Fruit fly (Drosophila melanogaster) whole organism, embryonic: Measurements from ENCODE around the gene CG4820.

Source experiments
- CG12104 ChIP-seq: fragments of 200-800 bp; sonication (Bioruptor generic); optimal IDR thresholded peaks from 3 replicates; lab custom pipeline; 2016; ENCODE audit warnings: missing biosample characterization, missing genetic modification characterization
- CG14441 ChIP-seq: fragments of 200-800 bp; sonication (Bioruptor generic); IDR thresholded peaks from 2 replicates; pipeline ENCODE4 v1.3.6; 2022; ENCODE audit warnings: missing biosample characterization, missing genetic modification characterization
- CG1603 ChIP-seq: fragments of 200-800 bp; sonication (Bioruptor generic); optimal IDR thresholded peaks from 2 replicates; lab custom pipeline; 2019; ENCODE audit warnings: missing biosample characterization, mild to moderate bottlenecking, missing genetic modification characterization, moderate library complexity
- CG17385 ChIP-seq: fragments of 200-800 bp; sonication (Bioruptor generic); optimal IDR thresholded peaks from 3 replicates; lab custom pipeline; 2018; ENCODE audit warnings: missing biosample characterization, mild to moderate bottlenecking, missing genetic modification characterization
- CG1792 ChIP-seq: fragments of 200-800 bp; sonication (Bioruptor generic); optimal IDR thresholded peaks from 2 replicates; lab custom pipeline; 2016; ENCODE audit warnings: missing biosample characterization, missing genetic modification characterization
- CG18599 ChIP-seq: fragments of 200-800 bp; sonication (Bioruptor generic); optimal IDR thresholded peaks from 3 replicates; lab custom pipeline; 2017; ENCODE audit warnings: missing biosample characterization, missing genetic modification characterization, mild to moderate bottlenecking, moderate library complexity, missing genetic modification reagents
- CG2202 ChIP-seq: fragments of 200-800 bp; sonication (Bioruptor generic); optimal IDR thresholded peaks from 2 replicates; lab custom pipeline; 2018; ENCODE audit warnings: missing biosample characterization, mild to moderate bottlenecking, missing genetic modification characterization
- CG2889 ChIP-seq: fragments of 200-800 bp; sonication (Bioruptor generic); IDR thresholded peaks from 3 replicates; pipeline ENCODE4 v1.3.6; 2022; ENCODE audit warnings: missing biosample characterization, missing genetic modification characterization
- CG31441 ChIP-seq: fragments of 200-800 bp; sonication (Bioruptor generic); IDR thresholded peaks from 2 replicates; pipeline ENCODE4 v1.3.6; 2022; ENCODE audit warnings: missing biosample characterization, missing genetic modification characterization
- CG32532 ChIP-seq: fragments of 200-800 bp; sonication (Bioruptor generic); IDR thresholded peaks from 2 replicates; pipeline ENCODE4 v1.3.6; 2022; ENCODE audit warnings: missing biosample characterization, missing genetic modification characterization
- CG32767 ChIP-seq: fragments of 200-800 bp; sonication (Bioruptor generic); IDR thresholded peaks from 2 replicates; pipeline ENCODE4 v1.3.6; 2022; ENCODE audit warnings: missing biosample characterization, missing genetic modification characterization
- CG43689 ChIP-seq: fragments of 200-800 bp; sonication (Bioruptor generic); IDR thresholded peaks from 2 replicates; pipeline ENCODE4 v1.3.6; 2022; ENCODE audit warnings: missing biosample characterization, missing genetic modification characterization
- CG7786 ChIP-seq: fragments of 200-800 bp; sonication (Bioruptor generic); optimal IDR thresholded peaks from 2 replicates; lab custom pipeline; 2016; ENCODE audit warnings: missing biosample characterization, missing genetic modification characterization
- CG9727 ChIP-seq: fragments of 200-800 bp; sonication (Bioruptor generic); optimal IDR thresholded peaks from 3 replicates; lab custom pipeline; 2017; ENCODE audit warnings: missing biosample characterization, mild to moderate bottlenecking, missing genetic modification characterization
- CG9932 ChIP-seq: fragments of 200-800 bp; sonication (Bioruptor generic); IDR thresholded peaks from 2 replicates; pipeline ENCODE4 v1.3.6; 2022; ENCODE audit warnings: missing biosample characterization, missing genetic modification characterization
- Chrac-16 ChIP-seq: fragments of 200-800 bp; sonication (Bioruptor generic); optimal IDR thresholded peaks from 3 replicates; lab custom pipeline; 2016; ENCODE audit warnings: missing biosample characterization, missing genetic modification characterization
- CoRest ChIP-seq: fragments of 200-800 bp; sonication (Bioruptor generic); optimal IDR thresholded peaks from 3 replicates; lab custom pipeline; 2018; ENCODE audit warnings: missing biosample characterization, mild to moderate bottlenecking, missing genetic modification characterization, moderate library complexity
- CrebB ChIP-seq: fragments of 200-800 bp; sonication (Bioruptor generic); optimal IDR thresholded peaks from 3 replicates; lab custom pipeline; 2018; ENCODE audit warnings: missing biosample characterization, mild to moderate bottlenecking, missing genetic modification characterization
- D19A ChIP-seq: fragments of 200-800 bp; optimal IDR thresholded peaks from 3 replicates; lab custom pipeline; 2019; ENCODE audit warnings: missing biosample characterization, mild to moderate bottlenecking, missing genetic modification characterization, moderate library complexity
- Dbx ChIP-seq: fragments of 200-800 bp; sonication (Bioruptor generic); IDR thresholded peaks from 3 replicates; pipeline ENCODE4 v1.3.6; 2022; ENCODE audit warnings: missing biosample characterization, missing genetic modification characterization
- Dp ChIP-seq: fragments of 200-800 bp; sonication (Bioruptor generic); optimal IDR thresholded peaks from 2 replicates; lab custom pipeline; 2018; ENCODE audit warnings: missing biosample characterization, mild to moderate bottlenecking, missing genetic modification characterization, moderate library complexity
- Eip74EF ChIP-seq, 2 experiments: fragments of 200-800 bp in 1 of 2; fragments of >200 bp in 1 of 2; sonication (Bioruptor generic) in 1 of 2; optimal IDR thresholded peaks; 2 replicates each; lab custom pipeline; 2017 to 2019; ENCODE audit warnings: missing biosample characterization in 2 of 2, missing genetic modification characterization in 2 of 2, mild to moderate bottlenecking in 1 of 2, moderate library complexity in 1 of 2
- Hr3 ChIP-seq: fragments of 200-800 bp; sonication (Bioruptor generic); optimal IDR thresholded peaks from 3 replicates; lab custom pipeline; 2016; ENCODE audit warnings: missing biosample characterization, missing genetic modification characterization
- Hr51 ChIP-seq, 2 experiments: fragments of 200-800 bp; sonication (Bioruptor generic); optimal IDR thresholded peaks; 2 replicates in 1 of 2; 3 replicates in 1 of 2; lab custom pipeline; 2016 to 2018; ENCODE audit warnings: missing biosample characterization in 2 of 2, missing genetic modification characterization in 2 of 2, mild to moderate bottlenecking in 1 of 2, moderate library complexity in 1 of 2
- Med ChIP-seq: fragments of 200-800 bp; sonication (Bioruptor generic); peaks from one replicate; lab custom pipeline; 2016; ENCODE audit warnings: missing biosample characterization, missing genetic modification characterization, mild to moderate bottlenecking, inconsistent platforms, moderate library complexity
- Scr ChIP-seq: fragments of 200-800 bp; sonication (Bioruptor generic); IDR thresholded peaks from 2 replicates; pipeline ENCODE4 v1.3.6; 2022; ENCODE audit warnings: missing biosample characterization, missing genetic modification characterization; ENCODE audit not compliant: partially characterized antibody
- Sin3A ChIP-seq: fragments of >200 bp; optimal IDR thresholded peaks from 2 replicates; lab custom pipeline; 2018
- YL-1 ChIP-seq: fragments of 200-800 bp; sonication (Bioruptor generic); optimal IDR thresholded peaks from 3 replicates; lab custom pipeline; 2017; ENCODE audit warnings: missing biosample characterization, mild to moderate bottlenecking, missing genetic modification characterization
- ab ChIP-seq: fragments of 200-800 bp; sonication (Bioruptor generic); optimal IDR thresholded peaks from 2 replicates; lab custom pipeline; 2016; ENCODE audit warnings: missing biosample characterization, missing genetic modification characterization
- al ChIP-seq: fragments of 200-800 bp; sonication (Bioruptor generic); IDR thresholded peaks from 2 replicates; pipeline ENCODE4 v1.3.6; 2022; ENCODE audit warnings: missing biosample characterization, missing genetic modification characterization
- ash1 ChIP-seq: fragments of 200-800 bp; sonication (Bioruptor generic); optimal IDR thresholded peaks from 2 replicates; lab custom pipeline; 2018; ENCODE audit warnings: missing biosample characterization, mild to moderate bottlenecking, missing genetic modification characterization
- chif ChIP-seq, 2 experiments: fragments of 200-800 bp; sonication (Bioruptor generic); optimal IDR thresholded peaks; 3 replicates each; lab custom pipeline; 2016; ENCODE audit warnings: missing biosample characterization in 2 of 2, missing genetic modification characterization in 2 of 2
- croc ChIP-seq: fragments of 200-800 bp; sonication (Bioruptor generic); conservative IDR thresholded peaks from 3 replicates; pipeline ENCODE4 v1.3.6; 2022; ENCODE audit warnings: missing biosample characterization, missing genetic modification characterization
- crp ChIP-seq, 2 experiments: fragments of 200-800 bp; sonication (Bioruptor generic); optimal IDR thresholded peaks; 2 replicates in 1 of 2; 3 replicates in 1 of 2; lab custom pipeline; 2017; ENCODE audit warnings: missing biosample characterization in 2 of 2, missing genetic modification characterization in 2 of 2, mild to moderate bottlenecking in 1 of 2, moderate library complexity in 1 of 2
- grn ChIP-seq: fragments of 200-800 bp; sonication (Bioruptor generic); optimal IDR thresholded peaks from 3 replicates; lab custom pipeline; 2017; ENCODE audit warnings: missing biosample characterization, missing genetic modification characterization
- gsb ChIP-seq: fragments of 200-800 bp; sonication (Bioruptor generic); IDR thresholded peaks from 2 replicates; pipeline ENCODE4 v1.3.6; 2022; ENCODE audit warnings: missing biosample characterization, missing genetic modification characterization
- hb ChIP-seq: fragments of 200-800 bp; sonication (Bioruptor generic); IDR thresholded peaks from 3 replicates; pipeline ENCODE4 v1.3.6; 2022; ENCODE audit warnings: missing biosample characterization, missing genetic modification characterization; ENCODE audit not compliant: partially characterized antibody
- hbn ChIP-seq: fragments of 200-800 bp; sonication (Bioruptor generic); IDR thresholded peaks from 2 replicates; pipeline ENCODE4 v1.3.6; 2022; ENCODE audit warnings: missing biosample characterization, missing genetic modification characterization; ENCODE audit not compliant: partially characterized antibody
- insv ChIP-seq, 2 experiments: fragments of 200-800 bp; sonication (Bioruptor generic); optimal IDR thresholded peaks; 3 replicates each; lab custom pipeline; 2016 to 2018; ENCODE audit warnings: missing biosample characterization in 2 of 2, missing genetic modification characterization in 2 of 2
- jing ChIP-seq: fragments of 200-800 bp; sonication (Bioruptor generic); optimal IDR thresholded peaks from 2 replicates; lab custom pipeline; 2018; ENCODE audit warnings: missing biosample characterization, mild to moderate bottlenecking, missing genetic modification characterization
- nmo ChIP-seq: fragments of 200-800 bp; sonication (Bioruptor generic); optimal IDR thresholded peaks from 2 replicates; lab custom pipeline; 2018; ENCODE audit warnings: missing biosample characterization, mild to moderate bottlenecking, missing genetic modification characterization, moderate library complexity
- pfk ChIP-seq: fragments of 200-800 bp; sonication (Bioruptor generic); optimal IDR thresholded peaks from 2 replicates; lab custom pipeline; 2018; ENCODE audit warnings: missing biosample characterization, mild to moderate bottlenecking, missing genetic modification characterization, moderate library complexity
- ranshi ChIP-seq: fragments of 200-800 bp; sonication (Bioruptor generic); IDR thresholded peaks from 2 replicates; pipeline ENCODE4 v1.3.6; 2022; ENCODE audit warnings: missing biosample characterization, missing genetic modification characterization
- repo ChIP-seq: fragments of 200-800 bp; sonication (Bioruptor generic); optimal IDR thresholded peaks from 2 replicates; lab custom pipeline; 2016; ENCODE audit warnings: missing biosample characterization, missing genetic modification characterization
- seq ChIP-seq: fragments of 200-800 bp; sonication (Bioruptor generic); IDR thresholded peaks from 2 replicates; pipeline ENCODE4 v1.3.6; 2022; ENCODE audit warnings: missing biosample characterization, missing genetic modification characterization
- sisA ChIP-seq: fragments of 200-800 bp; sonication (Bioruptor generic); IDR thresholded peaks from 2 replicates; pipeline ENCODE4 v1.3.6; 2022; ENCODE audit warnings: missing biosample characterization, missing genetic modification characterization
- sqz ChIP-seq: fragments of 200-800 bp; sonication (Bioruptor generic); optimal IDR thresholded peaks from 3 replicates; lab custom pipeline; 2018; ENCODE audit warnings: missing biosample characterization, mild to moderate bottlenecking, missing genetic modification characterization
- tgo ChIP-seq: fragments of 200-800 bp; sonication (Bioruptor generic); IDR thresholded peaks from 3 replicates; pipeline ENCODE4 v1.3.6; 2022; ENCODE audit warnings: missing biosample characterization, missing genetic modification characterization
- trem ChIP-seq: fragments of 200-800 bp; optimal IDR thresholded peaks from 3 replicates; lab custom pipeline; 2019; ENCODE audit warnings: missing biosample characterization, mild to moderate bottlenecking, missing genetic modification characterization, moderate library complexity
- twi ChIP-seq: fragments of 200-800 bp; optimal IDR thresholded peaks from 2 replicates; lab custom pipeline; 2019; ENCODE audit warnings: missing biosample characterization, mild to moderate bottlenecking, missing genetic modification characterization, moderate library complexity

CG4820 gene

dm6 chr3R:11243951-11244660, 27.8 kb downstream of the CG4820 start, which contains the start of the genes CG17734 and CG5214 (continued):
- TF ChIP-seq Med (GFP tag; lab: Kevin White, UChicago) (no peak), YL-1 (GFP tag; lab: Kevin White, UChicago) (peak; percentile 48), sqz (GFP tag; lab: Kevin White, UChicago) (no peak), Hr51 (GFP tag; optimal IDR thresholded peaks at IDR 0.05; lab: Kevin White, UChicago) (no peak), jing (GFP tag; lab: Kevin White, UChicago) (no peak), ash1 (no peak), CG14441 (GFP tag; lab: Robert Waterston, UW) (no peak), Hr3 (GFP tag; lab: Kevin White, UChicago) (peak; percentile 65), CG32767 (GFP tag; lab: Robert Waterston, UW) (no peak), CG12104 (GFP tag; lab: Kevin White, UChicago) (no peak), CG2202 (tag; lab: Kevin White, UChicago) (no peak), insv (GFP tag; optimal IDR thresholded peaks at IDR 0.05; lab: Kevin White, UChicago) (no peak), trem (tag; lab: Kevin White, UChicago) (no peak), CG18599 (GFP tag; lab: Kevin White, UChicago) (no peak), CG9727 (GFP tag; lab: Kevin White, UChicago) (no peak), D19A (tag; lab: Kevin White, UChicago) (no peak), croc (GFP tag; lab: Robert Waterston, UW) (no peak), CG1603 (tag; lab: Kevin White, UChicago) (peak; percentile 36), CG31441 (GFP tag; lab: Robert Waterston, UW) (peak; percentile 41; the same call in 1 of the 2 replicates), Chrac-16 (GFP tag; lab: Kevin White, UChicago) (no peak), CG7786 (GFP tag; lab: Kevin White, UChicago) (no peak), CG2889 (no peak), CG9932 (GFP tag; lab: Robert Waterston, UW) (no peak), CrebB (tag; lab: Kevin White, UChicago) (no peak), CG32532 (GFP tag; lab: Robert Waterston, UW) (no peak; the same call in 1 of the 2 replicates), tgo (GFP tag; lab: Robert Waterston, UW) (no peak), CG1792 (GFP tag; lab: Kevin White, UChicago) (peak; percentile 24), Sin3A (lab: Kevin White, UChicago) (peak; percentile 85), chif (GFP tag; optimal IDR thresholded peaks at IDR 0.05; lab: Kevin White, UChicago) (no peak), ab (GFP tag; lab: Kevin White, UChicago) (no peak), seq (no peak), Dbx (GFP tag; lab: Robert Waterston, UW) (no peak), grn (no peak), Eip74EF (GFP tag; optimal IDR thresholded peaks at IDR 0.05; lab: Kevin White, UChicago) (no peak), sisA (GFP tag; lab: Robert Waterston, UW) (no peak), hb (peak; percentile 30; the same call in 1 of the 3 replicates), Scr (GFP tag; lab: Robert Waterston, UW) (peak; percentile 82), CG43689 (GFP tag; lab: Robert Waterston, UW) (no peak), Dp (GFP tag; lab: Kevin White, UChicago) (peak; percentile 38), crp (GFP tag; optimal IDR thresholded peaks at IDR 0.05; lab: Kevin White, UChicago) (peak in 1 of 2 experiments; percentile 72), gsb (GFP tag; lab: Robert Waterston, UW) (no peak), nmo (no peak), CG17385 (GFP tag; lab: Kevin White, UChicago) (no peak), ranshi (GFP tag; lab: Robert Waterston, UW) (0 out of 2 replicates have a peak, but pooled peaks have one; percentile 5), twi (tag; lab: Kevin White, UChicago) (no peak), al (GFP tag; lab: Robert Waterston, UW) (no peak), CoRest (tag; lab: Kevin White, UChicago) (peak; percentile 55), hbn (GFP tag; lab: Robert Waterston, UW) (peak; percentile 66), pfk (GFP tag; lab: Kevin White, UChicago) (no peak), repo (GFP tag; lab: Kevin White, UChicago) (no peak)
